Worm (Caenorhabditis elegans) whole organism, L4 larva: ENCODE data around the gene atg-13.

Source experiments
- F49E8.2 ChIP-seq: sonication (generic microtip); optimal IDR thresholded peaks from 2 replicates; lab custom pipeline; 2016; ENCODE audit warnings: missing compliant biosample characterization, mild to moderate bottlenecking, missing genetic modification characterization, borderline replicate concordance
- T20F7.1 ChIP-seq: fragments of 200-800 bp; sonication (Bioruptor generic); optimal IDR thresholded peaks from 2 replicates; lab custom pipeline; 2018; ENCODE audit warnings: mild to moderate bottlenecking, missing genetic modification characterization, missing compliant biosample characterization
- Y48G9A.11 ChIP-seq: fragments of 200-800 bp; sonication (Bioruptor generic); IDR thresholded peaks from 2 replicates; pipeline ENCODE4 v1.3.6; 2022; ENCODE audit warnings: missing genetic modification reagents, missing genetic modification characterization, missing compliant biosample characterization
- Y75B8A.6 ChIP-seq: fragments of 200-800 bp; sonication (Bioruptor generic); IDR thresholded peaks from 2 replicates; pipeline ENCODE4 v1.3.6; 2022; ENCODE audit warnings: missing genetic modification reagents, missing genetic modification characterization, missing compliant biosample characterization
- aha-1 ChIP-seq: fragments of 150-350 bp; peaks from one replicate; lab custom pipeline; 2014; ENCODE audit warnings: missing biosample characterization, missing genetic modification characterization
- ama-1 ChIP-seq: fragments of 150-350 bp; optimal IDR thresholded peaks from 2 replicates; lab custom pipeline; 2014; ENCODE audit warnings: inconsistent platforms, mixed read lengths
- ceh-20 ChIP-seq: fragments of 200-800 bp; sonication (Bioruptor generic); IDR thresholded peaks from 2 replicates; pipeline ENCODE4 v1.3.6; 2022; ENCODE audit warnings: missing genetic modification reagents, missing genetic modification characterization, missing compliant biosample characterization
- ceh-44 ChIP-seq: fragments of 200-800 bp; sonication (Bioruptor generic); IDR thresholded peaks from 2 replicates; pipeline ENCODE4 v1.3.6; 2022; ENCODE audit warnings: missing genetic modification reagents, missing genetic modification characterization, missing compliant biosample characterization
- ces-1 ChIP-seq: fragments of 150-350 bp; sonication (generic microtip); optimal IDR thresholded peaks from 4 replicates; lab custom pipeline; 2014; ENCODE audit warnings: missing biosample characterization, missing genetic modification reagents, missing genetic modification characterization
- daf-12 ChIP-seq: fragments of 150-350 bp; optimal IDR thresholded peaks from 2 replicates; lab custom pipeline; 2014; ENCODE audit warnings: missing biosample characterization, missing genetic modification reagents, missing genetic modification characterization
- dmd-6 ChIP-seq: fragments of 200-800 bp; sonication (Bioruptor generic); IDR thresholded peaks from 2 replicates; pipeline ENCODE4 v1.3.6; 2022; ENCODE audit warnings: missing genetic modification reagents, missing genetic modification characterization, missing compliant biosample characterization
- dpl-1 ChIP-seq: fragments of 150-350 bp; optimal IDR thresholded peaks from 2 replicates; lab custom pipeline; 2014; ENCODE audit warnings: missing biosample characterization, missing genetic modification reagents, missing genetic modification characterization
- egl-27 ChIP-seq: sonication (generic microtip); optimal IDR thresholded peaks from 3 replicates; lab custom pipeline; 2017; ENCODE audit warnings: missing biosample characterization, missing genetic modification reagents, missing genetic modification characterization
- egl-43 ChIP-seq: fragments of 200-800 bp; sonication (Bioruptor generic); IDR thresholded peaks from 2 replicates; pipeline ENCODE4 v1.3.6; 2022; ENCODE audit warnings: missing genetic modification reagents, missing genetic modification characterization, missing compliant biosample characterization
- fkh-10 ChIP-seq: fragments of 150-350 bp; optimal IDR thresholded peaks from 2 replicates; lab custom pipeline; 2014; ENCODE audit warnings: missing biosample characterization, missing genetic modification reagents, missing genetic modification characterization
- hlh-11 ChIP-seq: fragments of 200-800 bp; sonication (Bioruptor generic); optimal IDR thresholded peaks from 2 replicates; lab custom pipeline; 2018; ENCODE audit warnings: mild to moderate bottlenecking, missing genetic modification characterization, missing compliant biosample characterization
- lin-13 ChIP-seq: fragments of 150-350 bp; optimal IDR thresholded peaks from 2 replicates; lab custom pipeline; 2014; ENCODE audit warnings: missing biosample characterization, missing genetic modification reagents, missing genetic modification characterization
- lin-38 ChIP-seq: fragments of 200-800 bp; sonication (Bioruptor generic); IDR thresholded peaks from 2 replicates; pipeline ENCODE4 v1.3.6; 2022; ENCODE audit warnings: missing genetic modification reagents, missing genetic modification characterization, missing compliant biosample characterization
- mdl-1 ChIP-seq, 2 experiments: fragments of 150-350 bp in 1 of 2; sonication (generic microtip) in 1 of 2; optimal IDR thresholded peaks; 2 replicates each; lab custom pipeline; 2014 to 2017; ENCODE audit warnings: missing biosample characterization in 2 of 2, missing genetic modification characterization in 2 of 2
- mep-1 ChIP-seq: fragments of 150-350 bp; sonication (generic microtip); optimal IDR thresholded peaks from 3 replicates; lab custom pipeline; 2014; ENCODE audit warnings: missing biosample characterization, missing genetic modification characterization
- mes-2 ChIP-seq: sonication (generic microtip); optimal IDR thresholded peaks from 2 replicates; lab custom pipeline; 2016; ENCODE audit warnings: missing genotype, mild to moderate bottlenecking, missing genetic modification characterization, missing compliant biosample characterization; ENCODE audit not compliant: poor library complexity, severe bottlenecking
- nhr-102 ChIP-seq: sonication (generic microtip); optimal IDR thresholded peaks from 2 replicates; lab custom pipeline; 2016; ENCODE audit warnings: mild to moderate bottlenecking, missing genetic modification characterization, moderate library complexity, missing compliant biosample characterization
- nhr-25 ChIP-seq: sonication (generic microtip); optimal IDR thresholded peaks from 2 replicates; lab custom pipeline; 2017; ENCODE audit warnings: missing genetic modification characterization, mild to moderate bottlenecking, missing compliant biosample characterization, antibody characterized with exemption, moderate library complexity, borderline replicate concordance; ENCODE audit not compliant: insufficient read depth
- nhr-42 ChIP-seq: fragments of 200-800 bp; sonication (Bioruptor generic); IDR thresholded peaks from 2 replicates; pipeline ENCODE4 v1.3.6; 2022; ENCODE audit warnings: missing genetic modification characterization, missing compliant biosample characterization
- nhr-77 ChIP-seq: fragments of 150-350 bp; optimal IDR thresholded peaks from 2 replicates; lab custom pipeline; 2014; ENCODE audit warnings: missing biosample characterization, missing genetic modification characterization
- sdz-12 ChIP-seq: fragments of 200-800 bp; sonication (Bioruptor generic); optimal IDR thresholded peaks from 2 replicates; lab custom pipeline; 2018; ENCODE audit warnings: mild to moderate bottlenecking, missing genetic modification characterization, missing compliant biosample characterization
- snpc-1.2 ChIP-seq: fragments of 200-800 bp; sonication (Bioruptor generic); IDR thresholded peaks from 2 replicates; pipeline ENCODE4 v1.3.6; 2022; ENCODE audit warnings: missing genetic modification reagents, missing genetic modification characterization, missing compliant biosample characterization
- snpc-4 ChIP-seq: fragments of 150-350 bp; optimal IDR thresholded peaks from 2 replicates; lab custom pipeline; 2014; ENCODE audit warnings: missing biosample characterization, missing genetic modification characterization
- spr-1 ChIP-seq: sonication (generic microtip); optimal IDR thresholded peaks from 2 replicates; lab custom pipeline; 2016; ENCODE audit warnings: mild to moderate bottlenecking, missing genetic modification characterization, missing compliant biosample characterization
- tra-1 ChIP-seq: fragments of 200-800 bp; sonication (Bioruptor generic); IDR thresholded peaks from 2 replicates; pipeline ENCODE4 v1.3.6; 2022; ENCODE audit warnings: missing genetic modification reagents, missing genetic modification characterization, missing compliant biosample characterization
- unc-39 ChIP-seq: sonication (generic microtip); optimal IDR thresholded peaks from 2 replicates; lab custom pipeline; 2017; ENCODE audit warnings: missing biosample characterization, missing genetic modification characterization
- unc-62 ChIP-seq, 3 experiments: fragments of 150-350 bp in 1 of 3; sonication (generic microtip); optimal IDR thresholded peaks in 2 of 3; peaks in 1 of 3; 1 replicate in 1 of 3; 2 replicates in 2 of 3; lab custom pipeline; 2014 to 2017; ENCODE audit warnings: missing biosample characterization in 3 of 3, missing genetic modification characterization in 3 of 3, missing genetic modification reagents in 3 of 3, missing genotype in 1 of 3
- zfp-2 ChIP-seq: sonication (generic microtip); optimal IDR thresholded peaks from 2 replicates; lab custom pipeline; 2016; ENCODE audit warnings: mild to moderate bottlenecking, missing genetic modification characterization, missing compliant biosample characterization
- zip-2 ChIP-seq: fragments of 150-350 bp; optimal IDR thresholded peaks from 2 replicates; lab custom pipeline; 2014; ENCODE audit warnings: missing biosample characterization, missing genetic modification characterization

Gene atg-13

ce11 chrIII:8163788-8164423 lies 5.9 kb upstream of the atg-13 start, which contains the start of gene prp-8 (continued):
- TF ChIP-seq T20F7.1 (GFP tag; lab: Kevin White, UChicago) = peak; percentile 99
- no peak for TF ChIP-seq zip-2 (tag; lab: Kevin White, UChicago)
- TF ChIP-seq dmd-6 = peak; percentile 68
- peak; percentile 99 for TF ChIP-seq aha-1 (tag; lab: Kevin White, UChicago)
- peak; percentile 53; the same call in 1 of the 2 replicates for TF ChIP-seq egl-43
- TF ChIP-seq lin-13 (GFP tag; lab: Kevin White, UChicago) = peak; percentile 88
- TF ChIP-seq fkh-10 (GFP tag; lab: Kevin White, UChicago) = peak; percentile 74
- TF ChIP-seq mdl-1 (tag; optimal IDR thresholded peaks at IDR 0.05; lab: Kevin White, UChicago) = no peak
- TF ChIP-seq spr-1 = peak; percentile 31
- peak; percentile 58; the same call in 1 of the 2 replicates for TF ChIP-seq Y75B8A.6 (GFP tag; lab: Robert Waterston, UW)
- peak; percentile 90 for TF ChIP-seq mep-1 (tag; lab: Kevin White, UChicago)
- peak; percentile 91 for TF ChIP-seq dpl-1 (GFP tag; lab: Kevin White, UChicago)
- peak; percentile 83 for TF ChIP-seq hlh-11 (tag; lab: Kevin White, UChicago)
- 0 out of 2 replicates have a peak, but pooled peaks have one; percentile 26 for TF ChIP-seq nhr-42 (GFP tag; lab: Robert Waterston, UW)
- TF ChIP-seq tra-1 (GFP tag; lab: Robert Waterston, UW) = 0 out of 2 replicates have a peak, but pooled peaks have one; percentile 43
- peak; percentile 79 for TF ChIP-seq lin-38 (GFP tag; lab: Robert Waterston, UW)
- TF ChIP-seq daf-12 (tag; lab: Kevin White, UChicago) = no peak
- peak; percentile 75 for TF ChIP-seq zfp-2 (tag; lab: Kevin White, UChicago)
- peak; percentile 20 for TF ChIP-seq nhr-102

ce11 chrIII:8163283-8163682 lies 5.3 kb upstream of the atg-13 start, which contains the start of gene bath-42:
Gene bath-42, minus strand, starts transcription at chrIII:8163383.
- no peak for TF ChIP-seq F49E8.2 (tag; lab: Kevin White, UChicago)
- no peak for TF ChIP-seq Y48G9A.11 (GFP tag; lab: Robert Waterston, UW)
- no peak for TF ChIP-seq mes-2 (tag; lab: Kevin White, UChicago)
- TF ChIP-seq nhr-25 (tag; lab: Kevin White, UChicago) = no peak
- no peak for TF ChIP-seq ama-1 (lab: Kevin White, UChicago)
- TF ChIP-seq unc-62 (GFP tag; optimal IDR thresholded peaks at IDR 0.05 in 1 of 2; lab: Kevin White, UChicago) = no peak
- no peak for TF ChIP-seq unc-62 (tag; optimal IDR thresholded peaks at IDR 0.05; lab: Kevin White, UChicago)
- TF ChIP-seq egl-27 (tag; lab: Kevin White, UChicago) = no peak
- TF ChIP-seq snpc-1.2 (GFP tag; lab: Robert Waterston, UW) = no peak
- no peak for TF ChIP-seq sdz-12 (GFP tag; lab: Kevin White, UChicago)
- TF ChIP-seq unc-39 (tag; lab: Kevin White, UChicago) = no peak
- no peak for TF ChIP-seq nhr-77 (tag; lab: Kevin White, UChicago)
- TF ChIP-seq daf-12 (tag; lab: Kevin White, UChicago) = no peak
- no peak for TF ChIP-seq ceh-44 (GFP tag; lab: Robert Waterston, UW)
- TF ChIP-seq snpc-4 (tag; lab: Kevin White, UChicago) = no peak

ce11 chrIII:8161238-8161637 lies 3.2 kb upstream of the atg-13 start, which contains the start of gene inpp-5K:
Gene inpp-5K, minus strand, starts transcription at chrIII:8161338.
- TF ChIP-seq ces-1 (GFP tag; lab: Kevin White, UChicago) (no peak), ceh-20 (GFP tag; lab: Robert Waterston, UW) (no peak), T20F7.1 (GFP tag; lab: Kevin White, UChicago) (peak; percentile 6)
